In genomic region chrX:9650757-9651594, dm6 we compare ENCODE assay signal across 5 fruit fly cellular contexts.
A peak's percentile ranks its signal among the peaks of the same experiment; 100 is the strongest.
TF ChIP-seq lines count a peak whose summit lies in the region.

No protein-coding gene starts in this region.

- peak; percentile 44 for TF ChIP-seq CTCF in whole organism, embryonic (GFP tag; optimal IDR thresholded peaks at IDR 0.05; lab: Kevin White, UChicago)

TF ChIP-seq in whole organism, adult, 20 proteins besides CTCF, POLR2A, EP300 and RAD21:
- TF ChIP-seq cic (GFP tag; optimal IDR thresholded peaks at IDR 0.05; lab: Kevin White, UChicago) (no peak), CG14711 (tag; optimal IDR thresholded peaks at IDR 0.05; lab: Kevin White, UChicago) (peak; percentile 49), CG7101 (tag; optimal IDR thresholded peaks at IDR 0.05; lab: Kevin White, UChicago) (peak; percentile 40), pad (GFP tag; optimal IDR thresholded peaks at IDR 0.05; lab: Kevin White, UChicago) (peak; percentile 11), bab1 (GFP tag; optimal IDR thresholded peaks at IDR 0.05; lab: Kevin White, UChicago) (peak; percentile 70), CG11617 (GFP tag; optimal IDR thresholded peaks at IDR 0.05; lab: Kevin White, UChicago) (no peak)

TF ChIP-seq in whole organism, embryonic, 481 proteins besides CTCF, POLR2A, EP300 and RAD21 (continues in another document):
- TF ChIP-seq CHES-1-like (GFP tag; optimal IDR thresholded peaks at IDR 0.05; lab: Kevin White, UChicago): peak; percentile 93
- TF ChIP-seq scrt (GFP tag; optimal IDR thresholded peaks at IDR 0.05; lab: Kevin White, UChicago): peak; percentile 79
- peak; percentile 81 for TF ChIP-seq CG4360 (GFP tag; IDR thresholded peaks at IDR 0.05; lab: Robert Waterston, UW)
- peak; percentile 43 for TF ChIP-seq CG3995 (GFP tag; optimal IDR thresholded peaks at IDR 0.05; lab: Kevin White, UChicago)
- TF ChIP-seq al (GFP tag; IDR thresholded peaks at IDR 0.05; lab: Robert Waterston, UW): peak; percentile 75
- TF ChIP-seq Opbp (GFP tag; IDR thresholded peaks at IDR 0.05; lab: Robert Waterston, UW; ENCODE audit: partially characterized antibody): no peak
- peak; percentile 79 for TF ChIP-seq CG8281 (tag; optimal IDR thresholded peaks at IDR 0.05; lab: Kevin White, UChicago)
- TF ChIP-seq CG11723 (GFP tag; optimal IDR thresholded peaks at IDR 0.05; lab: Kevin White, UChicago): peak; percentile 88
- TF ChIP-seq CG1603 (tag; optimal IDR thresholded peaks at IDR 0.05; lab: Kevin White, UChicago): peak; percentile 98
- TF ChIP-seq CG9797 (GFP tag; optimal IDR thresholded peaks at IDR 0.05; lab: Kevin White, UChicago): peak; percentile 28
- TF ChIP-seq Ada2b (GFP tag; IDR thresholded peaks at IDR 0.05; lab: Robert Waterston, UW): peak; percentile 94
- TF ChIP-seq zen (tag; optimal IDR thresholded peaks at IDR 0.05; lab: Kevin White, UChicago): peak; percentile 84
- peak; percentile 86 to 95 for TF ChIP-seq Hr51 (GFP tag; optimal IDR thresholded peaks at IDR 0.05; lab: Kevin White, UChicago)
- TF ChIP-seq crc (GFP tag; optimal IDR thresholded peaks at IDR 0.05; lab: Kevin White, UChicago): peak; percentile 86
- peak; percentile 86 for TF ChIP-seq CG18476 (GFP tag; optimal IDR thresholded peaks at IDR 0.05; lab: Kevin White, UChicago)
- TF ChIP-seq Mes4 (GFP tag; optimal IDR thresholded peaks at IDR 0.05; lab: Kevin White, UChicago): peak; percentile 96
- peak; percentile 24 for TF ChIP-seq Fer2 (tag; optimal IDR thresholded peaks at IDR 0.05; lab: Kevin White, UChicago)
- TF ChIP-seq dati (GFP tag; IDR thresholded peaks at IDR 0.05; lab: Robert Waterston, UW): peak; percentile 93
- peak; percentile 93 for TF ChIP-seq CG10209 (GFP tag; optimal IDR thresholded peaks at IDR 0.05; lab: Kevin White, UChicago)
- peak; percentile 85 for TF ChIP-seq Fer3 (tag; optimal IDR thresholded peaks at IDR 0.05; lab: Kevin White, UChicago)
- no peak for TF ChIP-seq cad (GFP tag; optimal IDR thresholded peaks at IDR 0.05; lab: Kevin White, UChicago)

TF ChIP-seq in whole organism, prepupa, 60 proteins besides CTCF, POLR2A, EP300 and RAD21 (continues in another document):
- TF ChIP-seq Sox15 (GFP tag; optimal IDR thresholded peaks at IDR 0.05; lab: Kevin White, UChicago) (peak; percentile 95), ss (GFP tag; optimal IDR thresholded peaks at IDR 0.05; lab: Kevin White, UChicago) (peak; percentile 98 to 99), CG8319 (GFP tag; optimal IDR thresholded peaks at IDR 0.05; lab: Kevin White, UChicago) (peak; percentile 97), Eip75B (GFP tag; optimal IDR thresholded peaks at IDR 0.05; lab: Kevin White, UChicago) (peak; percentile 99), acj6 (GFP tag; optimal IDR thresholded peaks at IDR 0.05; lab: Kevin White, UChicago) (peak; percentile 97), CG1621 (tag; optimal IDR thresholded peaks at IDR 0.05; lab: Kevin White, UChicago) (peak; percentile 98), fkh (GFP tag; optimal IDR thresholded peaks at IDR 0.05; lab: Kevin White, UChicago) (peak; percentile 48), lz (GFP tag; optimal IDR thresholded peaks at IDR 0.05; lab: Kevin White, UChicago) (peak; percentile 96), dac (GFP tag; optimal IDR thresholded peaks at IDR 0.05; lab: Kevin White, UChicago) (peak; percentile 96), Met (GFP tag; optimal IDR thresholded peaks at IDR 0.05; lab: Kevin White, UChicago) (peak; percentile 98), achi (GFP tag; optimal IDR thresholded peaks at IDR 0.05; lab: Kevin White, UChicago) (peak; percentile 98), CG8119 (GFP tag; IDR thresholded peaks at IDR 0.05; lab: Robert Waterston, UW) (peak; percentile 98), Sox102F (GFP tag; optimal IDR thresholded peaks at IDR 0.05; lab: Kevin White, UChicago) (peak; percentile 97), Hr4 (GFP tag; optimal IDR thresholded peaks at IDR 0.05; lab: Kevin White, UChicago) (peak; percentile 95), CG16779 (tag; optimal IDR thresholded peaks at IDR 0.05; lab: Kevin White, UChicago) (peak; percentile 96), topi (GFP tag; optimal IDR thresholded peaks at IDR 0.05; lab: Kevin White, UChicago) (peak; percentile 99), CG10631 (GFP tag; optimal IDR thresholded peaks at IDR 0.05; lab: Kevin White, UChicago) (peak; percentile 98), eg (GFP tag; IDR thresholded peaks at IDR 0.05; lab: Robert Waterston, UW) (peak; percentile 98), CG7368 (GFP tag; optimal IDR thresholded peaks at IDR 0.05; lab: Kevin White, UChicago) (peak; percentile 97), CG10669 (GFP tag; optimal IDR thresholded peaks at IDR 0.05; lab: Kevin White, UChicago) (peak; percentile 98), cyc (GFP tag; optimal IDR thresholded peaks at IDR 0.05; lab: Kevin White, UChicago) (peak; percentile 98), Lpt (GFP tag; optimal IDR thresholded peaks at IDR 0.05; lab: Kevin White, UChicago) (peak; percentile 97)

TF ChIP-seq in whole organism, pupa, 21 proteins besides CTCF, POLR2A, EP300 and RAD21:
- TF ChIP-seq CG8301 (tag; optimal IDR thresholded peaks at IDR 0.05; lab: Kevin White, UChicago): peak; percentile 98
- peak; percentile 97 for TF ChIP-seq CG8159 (tag; optimal IDR thresholded peaks at IDR 0.05; lab: Kevin White, UChicago)
- peak; percentile 82 for TF ChIP-seq D1 (tag; optimal IDR thresholded peaks at IDR 0.05; lab: Kevin White, UChicago)
- TF ChIP-seq CG10348 (GFP tag; IDR thresholded peaks at IDR 0.05; lab: Robert Waterston, UW): peak; percentile 85
- peak; percentile 96 for TF ChIP-seq rn (GFP tag; IDR thresholded peaks at IDR 0.05; lab: Robert Waterston, UW)
- peak; percentile 99 for TF ChIP-seq CG14655 (GFP tag; optimal IDR thresholded peaks at IDR 0.05; lab: Kevin White, UChicago)
- peak; percentile 98 for TF ChIP-seq EcR (GFP tag; optimal IDR thresholded peaks at IDR 0.05; lab: Kevin White, UChicago)
- TF ChIP-seq CG12605 (GFP tag; IDR thresholded peaks at IDR 0.05; lab: Robert Waterston, UW): peak; percentile 97
- peak; percentile 96 for TF ChIP-seq gl (tag; optimal IDR thresholded peaks at IDR 0.05; lab: Kevin White, UChicago)
- TF ChIP-seq fd96Ca (GFP tag; IDR thresholded peaks at IDR 0.05; lab: Robert Waterston, UW): peak; percentile 98
- peak; percentile 98 for TF ChIP-seq Pif1B (GFP tag; optimal IDR thresholded peaks at IDR 0.05; lab: Kevin White, UChicago)
- TF ChIP-seq Pif1A (GFP tag; optimal IDR thresholded peaks at IDR 0.05; lab: Kevin White, UChicago): peak; percentile 97
- TF ChIP-seq CG4496 (GFP tag; IDR thresholded peaks at IDR 0.05; lab: Robert Waterston, UW): peak; percentile 99
- TF ChIP-seq CG34367 (tag; optimal IDR thresholded peaks at IDR 0.05; lab: Kevin White, UChicago): peak; percentile 98
- peak; percentile 96 for TF ChIP-seq CG17806 (tag; optimal IDR thresholded peaks at IDR 0.05; lab: Kevin White, UChicago)
- peak; percentile 98 for TF ChIP-seq Snoo (tag; optimal IDR thresholded peaks at IDR 0.05; lab: Kevin White, UChicago)
- peak; percentile 97 for TF ChIP-seq CG13204 (GFP tag; optimal IDR thresholded peaks at IDR 0.05; lab: Kevin White, UChicago)
- peak; percentile 97 for TF ChIP-seq CG9948 (tag; optimal IDR thresholded peaks at IDR 0.05; lab: Kevin White, UChicago)
- peak; percentile 98 for TF ChIP-seq Ets98B (GFP tag; IDR thresholded peaks at IDR 0.05; lab: Robert Waterston, UW)
- peak; percentile 98 for TF ChIP-seq CG15710 (tag; optimal IDR thresholded peaks at IDR 0.05; lab: Kevin White, UChicago)
- TF ChIP-seq CG32121 (GFP tag; IDR thresholded peaks at IDR 0.05; lab: Robert Waterston, UW): peak; percentile 96
TF ChIP-seq in whole organism, pupa: peak in this region for 21.

TF ChIP-seq in whole organism, wandering third instar larva, 38 proteins besides CTCF, POLR2A, EP300 and RAD21 (continues in another document):
- TF ChIP-seq Sp1 (GFP tag; optimal IDR thresholded peaks at IDR 0.05; lab: Kevin White, UChicago): peak; percentile 95
- peak; percentile 16 for TF ChIP-seq Dif (GFP tag; optimal IDR thresholded peaks at IDR 0.05; lab: Kevin White, UChicago; ENCODE audit: partially characterized antibody)
- peak; percentile 94 for TF ChIP-seq Hnf4 (GFP tag; optimal IDR thresholded peaks at IDR 0.05; lab: Kevin White, UChicago)
- no peak for TF ChIP-seq Dfd (GFP tag; optimal IDR thresholded peaks at IDR 0.05; lab: Kevin White, UChicago)
- peak; percentile 87 for TF ChIP-seq tai (GFP tag; optimal IDR thresholded peaks at IDR 0.05; lab: Kevin White, UChicago)
- no peak for TF ChIP-seq Vsx2 (GFP tag; optimal IDR thresholded peaks at IDR 0.05; lab: Kevin White, UChicago; ENCODE audit: partially characterized antibody)
- TF ChIP-seq ey (GFP tag; optimal IDR thresholded peaks at IDR 0.05; lab: Kevin White, UChicago): peak; percentile 97
- no peak for TF ChIP-seq usp (GFP tag; optimal IDR thresholded peaks at IDR 0.05; lab: Kevin White, UChicago)
- no peak for TF ChIP-seq lola (GFP tag; optimal IDR thresholded peaks at IDR 0.05; lab: Kevin White, UChicago)
- TF ChIP-seq psq (GFP tag; optimal IDR thresholded peaks at IDR 0.05; lab: Kevin White, UChicago): peak; percentile 95
- TF ChIP-seq fru (GFP tag; optimal IDR thresholded peaks at IDR 0.05; lab: Kevin White, UChicago): peak; percentile 98
- TF ChIP-seq dl (GFP tag; optimal IDR thresholded peaks at IDR 0.05; lab: Kevin White, UChicago; ENCODE audit: insufficient read depth in 1 of 2, partially characterized antibody in 2 of 2): no peak
- TF ChIP-seq dmrt93B (GFP tag; optimal IDR thresholded peaks at IDR 0.05; lab: Kevin White, UChicago): peak; percentile 94
- TF ChIP-seq dsf (GFP tag; optimal IDR thresholded peaks at IDR 0.05; lab: Kevin White, UChicago; ENCODE audit: borderline replicate concordance): peak; percentile 68
- TF ChIP-seq Jra (GFP tag; optimal IDR thresholded peaks at IDR 0.05; lab: Kevin White, UChicago): peak; percentile 90
- peak; percentile 71 for TF ChIP-seq CG9705 (GFP tag; optimal IDR thresholded peaks at IDR 0.05; lab: Kevin White, UChicago)
- TF ChIP-seq Abd-B (GFP tag; optimal IDR thresholded peaks at IDR 0.05; lab: Kevin White, UChicago): no peak
- no peak for TF ChIP-seq N (GFP tag; optimal IDR thresholded peaks at IDR 0.05; lab: Kevin White, UChicago)
- TF ChIP-seq sage (GFP tag; optimal IDR thresholded peaks at IDR 0.05; lab: Kevin White, UChicago): peak; percentile 93
- peak; percentile 93 for TF ChIP-seq sv (GFP tag; optimal IDR thresholded peaks at IDR 0.05; lab: Kevin White, UChicago)
- no peak for TF ChIP-seq Hr78 (GFP tag; optimal IDR thresholded peaks at IDR 0.05; lab: Kevin White, UChicago)
- peak; percentile 96 for TF ChIP-seq HLH106 (tag; optimal IDR thresholded peaks at IDR 0.05; lab: Kevin White, UChicago)
- peak; percentile 94 for TF ChIP-seq OdsH (GFP tag; optimal IDR thresholded peaks at IDR 0.05; lab: Kevin White, UChicago)
- peak; percentile 15 for TF ChIP-seq CrebA (GFP tag; optimal IDR thresholded peaks at IDR 0.05; lab: Kevin White, UChicago; ENCODE audit: borderline replicate concordance)
- peak; percentile 96 for TF ChIP-seq br (GFP tag; optimal IDR thresholded peaks at IDR 0.05; lab: Kevin White, UChicago)
- TF ChIP-seq Mio (GFP tag; optimal IDR thresholded peaks at IDR 0.05; lab: Kevin White, UChicago): peak; percentile 63
- TF ChIP-seq foxo (GFP tag; optimal IDR thresholded peaks at IDR 0.05; lab: Kevin White, UChicago): peak; percentile 61 to 98
- TF ChIP-seq h (GFP tag; optimal IDR thresholded peaks at IDR 0.05; lab: Kevin White, UChicago): peak; percentile 98
